Worm (Caenorhabditis elegans) whole organism, L2 larva: ENCODE results near the gene nhr-188.

Source experiments
- F13H6.1 ChIP-seq: sonication (generic microtip); optimal IDR thresholded peaks from 2 replicates; lab custom pipeline; 2016; ENCODE audit warnings: missing genetic modification characterization, missing compliant biosample characterization
- R02D3.7 ChIP-seq: fragments of 150-350 bp; optimal IDR thresholded peaks from 2 replicates; lab custom pipeline; 2014; ENCODE audit warnings: missing biosample characterization, missing genetic modification characterization
- ZK546.5 ChIP-seq: sonication (generic microtip); optimal IDR thresholded peaks from 2 replicates; lab custom pipeline; 2017; ENCODE audit warnings: missing biosample characterization, missing genetic modification characterization
- alr-1 ChIP-seq: fragments of 150-350 bp; optimal IDR thresholded peaks from 2 replicates; lab custom pipeline; 2014; ENCODE audit warnings: missing biosample characterization, missing genetic modification characterization
- aly-2 ChIP-seq: fragments of 150-350 bp; optimal IDR thresholded peaks from 2 replicates; lab custom pipeline; 2014; ENCODE audit warnings: missing biosample characterization, missing genetic modification characterization
- blmp-1 ChIP-seq: sonication (generic microtip); optimal IDR thresholded peaks from 2 replicates; lab custom pipeline; 2017; ENCODE audit warnings: missing genetic modification characterization, mild to moderate bottlenecking, missing compliant biosample characterization, antibody characterized with exemption, moderate library complexity; ENCODE audit not compliant: insufficient read depth
- ceh-16 ChIP-seq: fragments of 150-350 bp; optimal IDR thresholded peaks from 2 replicates; lab custom pipeline; 2014; ENCODE audit warnings: missing biosample characterization, missing genetic modification characterization
- crh-2 ChIP-seq: sonication (generic microtip); optimal IDR thresholded peaks from 2 replicates; lab custom pipeline; 2017; ENCODE audit warnings: missing biosample characterization, missing genetic modification characterization
- dmd-4 ChIP-seq: sonication (generic microtip); optimal IDR thresholded peaks from 2 replicates; lab custom pipeline; 2017; ENCODE audit warnings: missing biosample characterization, missing genetic modification characterization
- egl-27 ChIP-seq: sonication (generic microtip); optimal IDR thresholded peaks from 3 replicates; lab custom pipeline; 2017; ENCODE audit warnings: missing biosample characterization, missing genetic modification reagents, missing genetic modification characterization
- elt-1 ChIP-seq: fragments of 150-350 bp; optimal IDR thresholded peaks from 2 replicates; lab custom pipeline; 2014; ENCODE audit warnings: missing biosample characterization, missing genetic modification characterization
- elt-3 ChIP-seq: sonication (generic microtip); optimal IDR thresholded peaks from 2 replicates; lab custom pipeline; 2017; ENCODE audit warnings: missing biosample characterization, missing genetic modification characterization
- fos-1 ChIP-seq: fragments of 150-350 bp; optimal IDR thresholded peaks from 2 replicates; lab custom pipeline; 2014; ENCODE audit warnings: missing biosample characterization, missing genetic modification characterization
- gmeb-1 ChIP-seq: fragments of 150-350 bp; optimal IDR thresholded peaks from 2 replicates; lab custom pipeline; 2014; ENCODE audit warnings: missing biosample characterization, missing genetic modification characterization
- lin-39 ChIP-seq: fragments of 150-350 bp; optimal IDR thresholded peaks from 2 replicates; lab custom pipeline; 2014; ENCODE audit warnings: missing biosample characterization, missing genetic modification reagents, missing genetic modification characterization
- mdl-1 ChIP-seq, 2 experiments: fragments of 150-350 bp in 1 of 2; sonication (generic microtip) in 1 of 2; optimal IDR thresholded peaks; 2 replicates each; lab custom pipeline; 2017; ENCODE audit warnings: missing biosample characterization in 2 of 2, missing genetic modification characterization in 2 of 2
- nhr-11 ChIP-seq: fragments of 150-350 bp; optimal IDR thresholded peaks from 2 replicates; lab custom pipeline; 2014; ENCODE audit warnings: missing biosample characterization, missing genetic modification characterization
- nhr-21 ChIP-seq: fragments of 150-350 bp; optimal IDR thresholded peaks from 2 replicates; lab custom pipeline; 2014; ENCODE audit warnings: missing biosample characterization, missing genetic modification characterization
- nhr-237 ChIP-seq: fragments of 150-350 bp; optimal IDR thresholded peaks from 2 replicates; lab custom pipeline; 2014; ENCODE audit warnings: missing biosample characterization, missing genetic modification characterization
- peb-1 ChIP-seq: fragments of 150-350 bp; optimal IDR thresholded peaks from 2 replicates; lab custom pipeline; 2014; ENCODE audit warnings: missing biosample characterization, missing genetic modification characterization
- sma-9 ChIP-seq, 2 experiments: fragments of 150-350 bp in 1 of 2; sonication (generic microtip) in 1 of 2; optimal IDR thresholded peaks; 2 replicates each; lab custom pipeline; 2014 to 2016; ENCODE audit warnings: missing genetic modification characterization in 2 of 2, mild to moderate bottlenecking in 1 of 2, missing biosample characterization in 1 of 2, missing compliant biosample characterization in 1 of 2, missing genetic modification reagents in 1 of 2, moderate library complexity in 1 of 2
- snpc-4 ChIP-seq: fragments of 150-350 bp; optimal IDR thresholded peaks from 2 replicates; lab custom pipeline; 2014; ENCODE audit warnings: missing biosample characterization, missing genetic modification characterization
- ztf-1 ChIP-seq: fragments of 200-800 bp; sonication (Bioruptor generic); conservative IDR thresholded peaks from 2 replicates; pipeline ENCODE4 v1.3.6; 2022; ENCODE audit warnings: missing genetic modification characterization, missing compliant biosample characterization
- ztf-11 ChIP-seq: sonication (generic microtip); optimal IDR thresholded peaks from 2 replicates; lab custom pipeline; 2017; ENCODE audit warnings: missing biosample characterization, missing genetic modification characterization
- ztf-4 ChIP-seq: fragments of 150-350 bp; optimal IDR thresholded peaks from 2 replicates; lab custom pipeline; 2014; ENCODE audit warnings: missing biosample characterization, missing genetic modification characterization

The nhr-188 gene

ce11 chrV:3808336-3808735 lies 49.3 kb downstream of the nhr-188 start, which contains the start of gene srw-6:
srw-6 (plus strand) TSS chrV:3808636.
- TF ChIP-seq nhr-21 (tag; lab: Kevin White, UChicago) (no peak), nhr-237 (no peak), ztf-11 (tag; lab: Kevin White, UChicago) (no peak), elt-3 (tag; lab: Kevin White, UChicago) (no peak), ceh-16 (tag; lab: Kevin White, UChicago) (no peak), fos-1 (tag; lab: Kevin White, UChicago) (no peak), mdl-1 (tag; optimal IDR thresholded peaks at IDR 0.05; lab: Kevin White, UChicago) (no peak), snpc-4 (no peak), elt-1 (tag; lab: Kevin White, UChicago) (no peak), nhr-11 (tag; lab: Kevin White, UChicago) (no peak), peb-1 (no peak), crh-2 (tag; lab: Kevin White, UChicago) (no peak), alr-1 (tag; lab: Kevin White, UChicago) (no peak)

ce11 chrV:3807846-3808245 lies 49.8 kb downstream of the nhr-188 start:
- TF ChIP-seq sma-9 (GFP tag; optimal IDR thresholded peaks at IDR 0.05; lab: Kevin White, UChicago) (no peak), sma-9 (tag; optimal IDR thresholded peaks at IDR 0.05; lab: Kevin White, UChicago) (no peak), gmeb-1 (tag; lab: Kevin White, UChicago) (no peak), aly-2 (tag; lab: Kevin White, UChicago) (no peak), lin-39 (no peak), dmd-4 (tag; lab: Kevin White, UChicago) (no peak), F13H6.1 (tag; lab: Kevin White, UChicago) (no peak), blmp-1 (no peak), egl-27 (tag; lab: Kevin White, UChicago) (no peak), ztf-1 (GFP tag; lab: Robert Waterston, UW) (no peak), crh-2 (tag; lab: Kevin White, UChicago) (no peak), ztf-4 (no peak), nhr-237 (no peak), peb-1 (no peak), R02D3.7 (tag; lab: Kevin White, UChicago) (no peak), ztf-11 (tag; lab: Kevin White, UChicago) (no peak), ZK546.5 (tag; lab: Kevin White, UChicago) (no peak)
